Worm (Caenorhabditis elegans) whole organism, young adult: Measurements from ENCODE around the gene mfsd-10.

Experiments used
- F37B4.10 ChIP-seq: fragments of 200-800 bp; sonication (Bioruptor generic); IDR thresholded peaks from 2 replicates; pipeline ENCODE4 v1.3.6; 2022; ENCODE audit warnings: missing genetic modification characterization, missing compliant biosample characterization
- ama-1 ChIP-seq, 3 experiments: fragments of 150-350 bp in 1 of 3; sonication (generic microtip) in 2 of 3; optimal IDR thresholded peaks; 2 replicates each; lab custom pipeline; 2014 to 2018; ENCODE audit warnings: missing biosample characterization in 2 of 3, missing genetic modification characterization in 2 of 3, missing genetic modification reagents in 2 of 3
- athp-1 ChIP-seq: sonication (generic microtip); optimal IDR thresholded peaks from 2 replicates; lab custom pipeline; 2017; ENCODE audit warnings: mild to moderate bottlenecking, missing genetic modification characterization, missing compliant biosample characterization
- ceh-91 ChIP-seq: fragments of 200-800 bp; sonication (Bioruptor generic); IDR thresholded peaks from 2 replicates; pipeline ENCODE4 v1.3.6; 2022; ENCODE audit warnings: missing genetic modification reagents, missing genetic modification characterization, missing compliant biosample characterization
- dpl-1 ChIP-seq: fragments of 150-350 bp; optimal IDR thresholded peaks from 2 replicates; lab custom pipeline; 2014; ENCODE audit warnings: missing biosample characterization, missing genetic modification reagents, missing genetic modification characterization
- lag-1 ChIP-seq: fragments of 200-800 bp; sonication (Bioruptor generic); IDR thresholded peaks from 2 replicates; pipeline ENCODE4 v1.3.6; 2022; ENCODE audit warnings: missing genetic modification reagents, missing genetic modification characterization, missing compliant biosample characterization
- pha-4 ChIP-seq: fragments of 150-350 bp; sonication (generic microtip); optimal IDR thresholded peaks from 2 replicates; lab custom pipeline; 2014; ENCODE audit warnings: missing biosample characterization, missing genetic modification reagents, missing genetic modification characterization
- unc-130 ChIP-seq: sonication (generic microtip); optimal IDR thresholded peaks from 2 replicates; lab custom pipeline; 2016; ENCODE audit warnings: missing genetic modification reagents, missing genetic modification characterization, missing compliant biosample characterization

- no peak for TF ChIP-seq ceh-91 (GFP tag; lab: Robert Waterston, UW)
- TF ChIP-seq pha-4 (tag; lab: Kevin White, UChicago), result no peak
- TF ChIP-seq lag-1 (GFP tag; lab: Robert Waterston, UW), result no peak
- TF ChIP-seq F37B4.10 (GFP tag; lab: Robert Waterston, UW), result no peak
- no peak for TF ChIP-seq unc-130 (GFP tag; lab: Kevin White, UChicago)
- no peak for TF ChIP-seq dpl-1
- no peak for TF ChIP-seq ama-1 (optimal IDR thresholded peaks at IDR 0.05; lab: Kevin White, UChicago)
- TF ChIP-seq ama-1 (GFP tag; optimal IDR thresholded peaks at IDR 0.05; lab: Kevin White, UChicago), result no peak
- TF ChIP-seq athp-1, result no peak
Measured at ce11 chrX:17352098-17352497, 16.3 kb downstream of the mfsd-10 start.
